Fruit fly (Drosophila melanogaster) whole organism, prepupa: Measurements from ENCODE around the gene Coq4.
A peak's percentile ranks its signal among the peaks of the same experiment; 100 is the strongest.

Source experiments
- Blimp-1 ChIP-seq: fragments of 200-800 bp; sonication (Bioruptor generic); optimal IDR thresholded peaks from 3 replicates; lab custom pipeline; 2017; ENCODE audit warnings: missing biosample characterization, missing genetic modification characterization, mild to moderate bottlenecking, moderate library complexity, missing genetic modification reagents
- CG10631 ChIP-seq: fragments of 200-800 bp; sonication (Bioruptor generic); optimal IDR thresholded peaks from 2 replicates; lab custom pipeline; 2016; ENCODE audit warnings: missing biosample characterization, missing genetic modification characterization
- CG11294 ChIP-seq: fragments of 200-800 bp; sonication (Bioruptor generic); IDR thresholded peaks from 2 replicates; pipeline ENCODE4 v1.3.6; 2022; ENCODE audit warnings: missing biosample characterization, missing genetic modification characterization
- CG11762 ChIP-seq: fragments of 200-800 bp; sonication (Bioruptor generic); optimal IDR thresholded peaks from 3 replicates; lab custom pipeline; 2016; ENCODE audit warnings: missing biosample characterization, missing genetic modification characterization; ENCODE audit not compliant: insufficient read depth
- CG11902 ChIP-seq: fragments of 200-800 bp; sonication (Bioruptor generic); optimal IDR thresholded peaks from 3 replicates; lab custom pipeline; 2016; ENCODE audit warnings: missing biosample characterization, missing genetic modification characterization
- CG1621 ChIP-seq: fragments of 200-800 bp; sonication (Bioruptor generic); optimal IDR thresholded peaks from 3 replicates; lab custom pipeline; 2018; ENCODE audit warnings: missing biosample characterization, mild to moderate bottlenecking, missing genetic modification characterization
- CG16779 ChIP-seq: fragments of 200-800 bp; sonication (Bioruptor generic); optimal IDR thresholded peaks from 3 replicates; lab custom pipeline; 2017; ENCODE audit warnings: missing biosample characterization, mild to moderate bottlenecking, missing genetic modification characterization
- CG3032 ChIP-seq: fragments of 200-800 bp; optimal IDR thresholded peaks from 2 replicates; lab custom pipeline; 2019; ENCODE audit warnings: missing biosample characterization, mild to moderate bottlenecking, missing genetic modification characterization, moderate library complexity
- CG31627 ChIP-seq: fragments of 200-800 bp; sonication (Bioruptor generic); optimal IDR thresholded peaks from 3 replicates; lab custom pipeline; 2016; ENCODE audit warnings: missing biosample characterization, missing genetic modification characterization
- CG32006 ChIP-seq: fragments of 200-800 bp; sonication (Bioruptor generic); optimal IDR thresholded peaks from 3 replicates; lab custom pipeline; 2017; ENCODE audit warnings: missing biosample characterization, mild to moderate bottlenecking, missing genetic modification characterization
- CG34406 ChIP-seq: fragments of 200-800 bp; sonication (Bioruptor generic); optimal IDR thresholded peaks from 3 replicates; lab custom pipeline; 2016; ENCODE audit warnings: missing biosample characterization, missing genetic modification characterization
- CG3919 ChIP-seq: fragments of 200-800 bp; sonication (Bioruptor generic); optimal IDR thresholded peaks from 3 replicates; lab custom pipeline; 2016; ENCODE audit warnings: missing biosample characterization, missing genetic modification characterization
- CG4318 ChIP-seq: fragments of 200-800 bp; sonication (Bioruptor generic); optimal IDR thresholded peaks from 3 replicates; lab custom pipeline; 2017; ENCODE audit warnings: missing biosample characterization, mild to moderate bottlenecking, missing genetic modification characterization
- CG6163 ChIP-seq: fragments of 200-800 bp; sonication (Bioruptor generic); IDR thresholded peaks from 3 replicates; pipeline ENCODE4 v1.3.6; 2022; ENCODE audit warnings: missing biosample characterization, missing genetic modification characterization
- CG6276 ChIP-seq: fragments of 200-800 bp; sonication (Bioruptor generic); optimal IDR thresholded peaks from 2 replicates; lab custom pipeline; 2017; ENCODE audit warnings: missing biosample characterization, mild to moderate bottlenecking, missing genetic modification characterization
- CG6854 ChIP-seq: fragments of 200-800 bp; sonication (Bioruptor generic); optimal IDR thresholded peaks from 2 replicates; lab custom pipeline; 2017; ENCODE audit warnings: missing biosample characterization, mild to moderate bottlenecking, missing genetic modification characterization
- CG7368 ChIP-seq: fragments of 200-800 bp; sonication (Bioruptor generic); optimal IDR thresholded peaks from 3 replicates; lab custom pipeline; 2016; ENCODE audit warnings: missing biosample characterization, missing genetic modification characterization
- CG8119 ChIP-seq: fragments of 200-800 bp; sonication (Bioruptor generic); IDR thresholded peaks from 3 replicates; pipeline ENCODE4 v1.3.6; 2022; ENCODE audit warnings: missing biosample characterization, missing genetic modification characterization
- CG8319 ChIP-seq: fragments of 200-800 bp; sonication (Bioruptor generic); optimal IDR thresholded peaks from 3 replicates; lab custom pipeline; 2016; ENCODE audit warnings: missing biosample characterization, missing genetic modification characterization
- CG8632 ChIP-seq: fragments of 200-800 bp; sonication (Bioruptor generic); optimal IDR thresholded peaks from 3 replicates; lab custom pipeline; 2016; ENCODE audit warnings: missing biosample characterization, missing genetic modification characterization
- CG9139 ChIP-seq: fragments of 200-800 bp; sonication (Bioruptor generic); optimal IDR thresholded peaks from 3 replicates; lab custom pipeline; 2017; ENCODE audit warnings: missing biosample characterization, mild to moderate bottlenecking, missing genetic modification characterization
- Eip75B ChIP-seq: fragments of 200-800 bp; sonication (Bioruptor generic); optimal IDR thresholded peaks from 3 replicates; lab custom pipeline; 2016; ENCODE audit warnings: missing biosample characterization, missing genetic modification characterization
- Eip78C ChIP-seq: fragments of 200-800 bp; sonication (Bioruptor generic); peaks from one replicate; lab custom pipeline; 2016; ENCODE audit warnings: missing biosample characterization, missing genetic modification characterization
- Ets21C ChIP-seq: fragments of 200-800 bp; sonication (Bioruptor generic); optimal IDR thresholded peaks from 3 replicates; lab custom pipeline; 2016; ENCODE audit warnings: missing biosample characterization, missing genetic modification characterization
- Ets96B ChIP-seq: fragments of 200-800 bp; optimal IDR thresholded peaks from 2 replicates; lab custom pipeline; 2019; ENCODE audit warnings: missing biosample characterization, mild to moderate bottlenecking, missing genetic modification characterization, moderate library complexity
- Hr39 ChIP-seq: fragments of 200-800 bp; sonication (Bioruptor generic); optimal IDR thresholded peaks from 2 replicates; lab custom pipeline; 2016; ENCODE audit warnings: missing biosample characterization, missing genetic modification characterization
- Hr4 ChIP-seq: fragments of 200-800 bp; sonication (Bioruptor generic); optimal IDR thresholded peaks from 3 replicates; lab custom pipeline; 2016; ENCODE audit warnings: missing biosample characterization, missing genetic modification characterization
- Lpt ChIP-seq: fragments of 200-800 bp; sonication (Bioruptor generic); optimal IDR thresholded peaks from 3 replicates; lab custom pipeline; 2016; ENCODE audit warnings: missing biosample characterization, missing genetic modification characterization
- Met ChIP-seq: fragments of 200-800 bp; sonication (Bioruptor generic); optimal IDR thresholded peaks from 3 replicates; lab custom pipeline; 2016; ENCODE audit warnings: missing biosample characterization, missing genetic modification characterization
- Sox102F ChIP-seq: fragments of 200-800 bp; sonication (Bioruptor generic); optimal IDR thresholded peaks from 2 replicates; lab custom pipeline; 2016; ENCODE audit warnings: missing biosample characterization, mild to moderate bottlenecking, missing genetic modification characterization
- Sox14 ChIP-seq: fragments of 200-800 bp; sonication (Bioruptor generic); optimal IDR thresholded peaks from 3 replicates; lab custom pipeline; 2016; ENCODE audit warnings: missing biosample characterization, missing genetic modification characterization
- Sox15 ChIP-seq: fragments of 200-800 bp; sonication (Bioruptor generic); optimal IDR thresholded peaks from 3 replicates; lab custom pipeline; 2016; ENCODE audit warnings: missing biosample characterization, missing genetic modification characterization
- acj6 ChIP-seq: fragments of 200-800 bp; sonication (Bioruptor generic); optimal IDR thresholded peaks from 3 replicates; lab custom pipeline; 2016; ENCODE audit warnings: missing biosample characterization, missing genetic modification characterization
- cyc ChIP-seq: fragments of 200-800 bp; sonication (Bioruptor generic); optimal IDR thresholded peaks from 3 replicates; lab custom pipeline; 2016; ENCODE audit warnings: missing biosample characterization, missing genetic modification characterization
- dac ChIP-seq: fragments of 200-800 bp; sonication (Bioruptor generic); optimal IDR thresholded peaks from 2 replicates; lab custom pipeline; 2017; ENCODE audit warnings: missing biosample characterization, mild to moderate bottlenecking, missing genetic modification characterization
- dsx ChIP-seq: fragments of 200-800 bp; optimal IDR thresholded peaks from 3 replicates; lab custom pipeline; 2019; ENCODE audit warnings: missing biosample characterization, mild to moderate bottlenecking, missing genetic modification characterization, moderate library complexity; ENCODE audit not compliant: poor library complexity, severe bottlenecking
- eg ChIP-seq: fragments of 200-800 bp; sonication (Bioruptor generic); IDR thresholded peaks from 3 replicates; pipeline ENCODE4 v1.3.6; 2022; ENCODE audit warnings: missing biosample characterization, missing genetic modification characterization
- esn ChIP-seq: fragments of 200-800 bp; sonication (Bioruptor generic); optimal IDR thresholded peaks from 2 replicates; lab custom pipeline; 2016; ENCODE audit warnings: missing biosample characterization, mild to moderate bottlenecking, missing genetic modification characterization, moderate library complexity
- fd59A ChIP-seq: fragments of 200-800 bp; sonication (Bioruptor generic); optimal IDR thresholded peaks from 2 replicates; lab custom pipeline; 2017; ENCODE audit warnings: missing biosample characterization, mild to moderate bottlenecking, missing genetic modification characterization, missing genetic modification reagents
- fd85E ChIP-seq: fragments of 200-800 bp; sonication (Bioruptor generic); optimal IDR thresholded peaks from 3 replicates; lab custom pipeline; 2016; ENCODE audit warnings: missing biosample characterization, missing genetic modification characterization
- fkh ChIP-seq: fragments of 200-800 bp; sonication (Bioruptor generic); optimal IDR thresholded peaks from 3 replicates; lab custom pipeline; 2017; ENCODE audit warnings: missing biosample characterization, mild to moderate bottlenecking, missing genetic modification characterization, moderate library complexity
- lz ChIP-seq: fragments of 200-800 bp; sonication (Bioruptor generic); optimal IDR thresholded peaks from 3 replicates; lab custom pipeline; 2016; ENCODE audit warnings: missing biosample characterization, missing genetic modification characterization
- net ChIP-seq: fragments of 200-800 bp; sonication (Bioruptor generic); optimal IDR thresholded peaks from 3 replicates; lab custom pipeline; 2016; ENCODE audit warnings: missing biosample characterization, missing genetic modification characterization
- pdm3 ChIP-seq: fragments of 200-800 bp; sonication (Bioruptor generic); optimal IDR thresholded peaks from 3 replicates; lab custom pipeline; 2016; ENCODE audit warnings: missing biosample characterization, missing genetic modification characterization
- spab ChIP-seq: fragments of 200-800 bp; sonication (Bioruptor generic); optimal IDR thresholded peaks from 2 replicates; lab custom pipeline; 2017; ENCODE audit warnings: missing biosample characterization, mild to moderate bottlenecking, missing genetic modification characterization, missing genetic modification reagents
- ss ChIP-seq, 2 experiments: fragments of 200-800 bp; sonication (Bioruptor generic); optimal IDR thresholded peaks; 2 replicates in 1 of 2; 3 replicates in 1 of 2; lab custom pipeline; 2017 to 2018; ENCODE audit warnings: mild to moderate bottlenecking in 2 of 2, missing biosample characterization in 2 of 2, missing genetic modification characterization in 2 of 2, moderate library complexity in 1 of 2
- svp ChIP-seq: fragments of 200-800 bp; sonication (Bioruptor generic); peaks from one replicate; lab custom pipeline; 2016; ENCODE audit warnings: missing biosample characterization, missing genetic modification characterization
- topi ChIP-seq: fragments of 200-800 bp; sonication (Bioruptor generic); optimal IDR thresholded peaks from 3 replicates; lab custom pipeline; 2016; ENCODE audit warnings: missing biosample characterization, missing genetic modification characterization
- vri ChIP-seq: fragments of 200-800 bp; sonication (Bioruptor generic); optimal IDR thresholded peaks from 3 replicates; lab custom pipeline; 2016; ENCODE audit warnings: missing biosample characterization, mild to moderate bottlenecking, missing genetic modification characterization

Coq4 gene

dm6 chr3L:17421319-17421718 lies 12.1 kb downstream of the Coq4 start, which contains the start of gene blot (continued):
- no peak for TF ChIP-seq CG11294

dm6 chr3L:17420610-17421194 lies 12.7 kb downstream of the Coq4 start:
- TF ChIP-seq pdm3 (GFP tag; lab: Kevin White, UChicago) (peak; percentile 85), svp (GFP tag; lab: Kevin White, UChicago) (peak; percentile 93), CG11902 (peak; percentile 71), Lpt (GFP tag; lab: Kevin White, UChicago) (peak; percentile 14), Sox102F (GFP tag; lab: Kevin White, UChicago) (peak; percentile 82), fd59A (GFP tag; lab: Kevin White, UChicago) (peak; percentile 83), spab (GFP tag; lab: Kevin White, UChicago) (peak; percentile 83), Sox15 (GFP tag; lab: Kevin White, UChicago) (peak; percentile 77), esn (peak; percentile 89), eg (GFP tag; lab: Robert Waterston, UW) (0 out of 3 replicates have a peak, but pooled peaks have one; percentile 13), vri (GFP tag; lab: Kevin White, UChicago) (peak; percentile 47), Ets96B (peak; percentile 85), CG7368 (GFP tag; lab: Kevin White, UChicago) (peak; percentile 70), CG6163 (GFP tag; lab: Robert Waterston, UW) (no peak; the same call in 1 of the 3 replicates), CG32006 (GFP tag; lab: Kevin White, UChicago) (peak; percentile 68), Blimp-1 (peak; percentile 34), CG3032 (tag; lab: Kevin White, UChicago) (peak; percentile 84), CG1621 (peak; percentile 48), CG31627 (GFP tag; lab: Kevin White, UChicago) (peak; percentile 82), CG8632 (GFP tag; lab: Kevin White, UChicago) (peak; percentile 84), topi (GFP tag; lab: Kevin White, UChicago) (peak; percentile 88), CG8119 (peak; percentile 33; the same call in 1 of the 3 replicates), CG16779 (tag; lab: Kevin White, UChicago) (peak; percentile 42), Ets21C (GFP tag; lab: Kevin White, UChicago) (peak; percentile 81), net (GFP tag; lab: Kevin White, UChicago) (peak; percentile 61), CG3919 (GFP tag; lab: Kevin White, UChicago) (peak; percentile 79), CG34406 (GFP tag; lab: Kevin White, UChicago) (peak; percentile 84), CG6276 (peak; percentile 5), Eip78C (GFP tag; lab: Kevin White, UChicago) (peak; percentile 98), ss (GFP tag; optimal IDR thresholded peaks at IDR 0.05; lab: Kevin White, UChicago) (peak; percentile 65 to 87), dac (GFP tag; lab: Kevin White, UChicago) (peak; percentile 14), lz (peak; percentile 84), fd85E (peak; percentile 28), CG9139 (GFP tag; lab: Kevin White, UChicago) (peak; percentile 58), CG8319 (peak; percentile 75), dsx (GFP tag; lab: Kevin White, UChicago) (peak; percentile 78), Hr4 (GFP tag; lab: Kevin White, UChicago) (peak; percentile 57), Sox14 (GFP tag; lab: Kevin White, UChicago) (peak; percentile 86), CG11294 (no peak), CG4318 (GFP tag; lab: Kevin White, UChicago) (peak; percentile 50), acj6 (GFP tag; lab: Kevin White, UChicago) (peak; percentile 84), Met (GFP tag; lab: Kevin White, UChicago) (peak; percentile 89), CG6854 (peak; percentile 22), fkh (GFP tag; lab: Kevin White, UChicago) (no peak), Eip75B (peak; percentile 82), CG11762 (GFP tag; lab: Kevin White, UChicago) (peak; percentile 58), CG10631 (peak; percentile 83), Hr39 (peak; percentile 82), cyc (GFP tag; lab: Kevin White, UChicago) (peak; percentile 74)
